Worm (Caenorhabditis elegans) whole organism, L4 larva: ENCODE measurements around the gene ZK669.3.

Source experiments
- D1046.2 ChIP-seq: fragments of 200-800 bp; sonication (Bioruptor generic); IDR thresholded peaks from 2 replicates; pipeline ENCODE4 v1.3.6; 2022; ENCODE audit warnings: missing genetic modification characterization, missing compliant biosample characterization
- ceh-82 ChIP-seq: sonication (generic microtip); optimal IDR thresholded peaks from 2 replicates; lab custom pipeline; 2017; ENCODE audit warnings: missing biosample characterization, missing genetic modification characterization
- daf-12 ChIP-seq: fragments of 150-350 bp; optimal IDR thresholded peaks from 2 replicates; lab custom pipeline; 2014; ENCODE audit warnings: missing biosample characterization, missing genetic modification reagents, missing genetic modification characterization
- daf-8 ChIP-seq: fragments of 200-800 bp; sonication (Bioruptor generic); IDR thresholded peaks from 2 replicates; pipeline ENCODE4 v1.3.6; 2022; ENCODE audit warnings: missing genetic modification characterization, missing compliant biosample characterization
- hlh-30 ChIP-seq: sonication (generic microtip); optimal IDR thresholded peaks from 2 replicates; lab custom pipeline; 2017; ENCODE audit warnings: antibody characterized with exemption, mild to moderate bottlenecking, missing genetic modification characterization, missing compliant biosample characterization; ENCODE audit not compliant: insufficient read depth
- nhr-11 ChIP-seq: fragments of 150-350 bp; optimal IDR thresholded peaks from 2 replicates; lab custom pipeline; 2014; ENCODE audit warnings: missing biosample characterization, missing genetic modification characterization
- nhr-76 ChIP-seq: fragments of 150-350 bp; optimal IDR thresholded peaks from 2 replicates; lab custom pipeline; 2014; ENCODE audit warnings: missing biosample characterization, missing genetic modification characterization
- rbr-2 ChIP-seq: sonication (generic microtip); optimal IDR thresholded peaks from 2 replicates; lab custom pipeline; 2016; ENCODE audit warnings: missing genotype, missing genetic modification characterization, missing compliant biosample characterization
- ztf-11 ChIP-seq: fragments of 150-350 bp; optimal IDR thresholded peaks from 2 replicates; lab custom pipeline; 2014; ENCODE audit warnings: missing biosample characterization, missing genetic modification characterization

DNA sequence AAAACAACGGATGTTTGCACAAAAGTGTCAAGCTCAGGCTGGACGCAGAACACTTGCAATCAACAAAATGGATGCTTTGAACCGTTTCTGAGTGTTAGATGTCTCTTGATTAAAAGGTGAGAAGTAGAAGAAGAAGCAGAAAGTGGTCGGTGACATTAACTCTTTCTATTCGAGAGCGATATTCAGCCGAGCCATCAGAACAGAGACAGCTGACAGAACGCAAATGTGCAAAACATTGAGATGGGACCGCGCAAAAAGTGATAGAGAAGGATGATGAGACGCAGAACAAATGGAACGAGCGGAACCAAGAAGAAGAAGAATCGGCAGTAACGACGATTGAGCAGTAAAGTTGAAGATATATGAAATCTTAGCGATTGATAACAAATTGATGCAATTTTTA, 5.3 kb upstream of the ZK669.3 start:
- TF ChIP-seq nhr-76 (no peak), D1046.2 (GFP tag; lab: Robert Waterston, UW) (no peak), ceh-82 (tag; lab: Kevin White, UChicago) (no peak), rbr-2 (tag; lab: Kevin White, UChicago) (no peak), ztf-11 (tag; lab: Kevin White, UChicago) (no peak), nhr-11 (no peak), daf-8 (no peak), daf-12 (tag; lab: Kevin White, UChicago) (no peak), hlh-30 (tag; lab: Kevin White, UChicago) (no peak)
